Fruit fly (Drosophila melanogaster) whole organism, embryonic: Measurements from ENCODE around the gene comm.
A peak's percentile ranks its signal among the peaks of the same experiment; 100 is the strongest.

ENCODE experiments used
- Awh ChIP-seq: fragments of 200-800 bp; sonication (Bioruptor generic); IDR thresholded peaks from 2 replicates; pipeline ENCODE4, ENCODE4 v1.3.6; 2022; ENCODE audit warnings: missing biosample characterization, missing genetic modification characterization
- CG10543 ChIP-seq: fragments of 200-800 bp; sonication (Bioruptor generic); optimal IDR thresholded peaks from 3 replicates; lab custom pipeline; 2017; ENCODE audit warnings: missing biosample characterization, mild to moderate bottlenecking, missing genetic modification characterization, moderate library complexity
- CG12769 ChIP-seq: fragments of 200-800 bp; sonication (Bioruptor generic); optimal IDR thresholded peaks from 2 replicates; lab custom pipeline; 2019; ENCODE audit warnings: missing biosample characterization, mild to moderate bottlenecking, missing genetic modification characterization, moderate library complexity
- CG16815 ChIP-seq: fragments of 200-800 bp; sonication (Bioruptor generic); optimal IDR thresholded peaks from 3 replicates; lab custom pipeline; 2017; ENCODE audit warnings: missing biosample characterization, mild to moderate bottlenecking, missing genetic modification characterization
- CG2199 ChIP-seq: fragments of 200-800 bp; sonication (Bioruptor generic); IDR thresholded peaks from 3 replicates; pipeline ENCODE4 v1.3.6; 2022; ENCODE audit warnings: missing biosample characterization, missing genetic modification characterization
- CG4282 ChIP-seq: fragments of 200-800 bp; sonication (Bioruptor generic); optimal IDR thresholded peaks from 2 replicates; lab custom pipeline; 2016; ENCODE audit warnings: missing biosample characterization, missing genetic modification characterization
- CG5180 ChIP-seq: fragments of 200-800 bp; sonication (Bioruptor generic); optimal IDR thresholded peaks from 3 replicates; lab custom pipeline; 2017; ENCODE audit warnings: missing biosample characterization, missing genetic modification characterization, mild to moderate bottlenecking, moderate library complexity, missing genetic modification reagents
- CG6765 ChIP-seq: fragments of 200-800 bp; sonication (Bioruptor generic); optimal IDR thresholded peaks from 3 replicates; lab custom pipeline; 2017; ENCODE audit warnings: missing biosample characterization, mild to moderate bottlenecking, missing genetic modification characterization
- CG7745 ChIP-seq: fragments of 200-800 bp; sonication (Bioruptor generic); optimal IDR thresholded peaks from 2 replicates; lab custom pipeline; 2018; ENCODE audit warnings: missing biosample characterization, mild to moderate bottlenecking, missing genetic modification characterization, moderate library complexity
- D ChIP-seq, 2 experiments: fragments of 200-800 bp in 1 of 2; fragments of >200 bp in 1 of 2; sonication (Bioruptor generic) in 1 of 2; optimal IDR thresholded peaks; 2 replicates in 1 of 2; 3 replicates in 1 of 2; lab custom pipeline; 2017; ENCODE audit warnings: mild to moderate bottlenecking in 1 of 2, missing biosample characterization in 1 of 2, missing genetic modification characterization in 1 of 2, missing genetic modification reagents in 1 of 2
- D19A ChIP-seq: fragments of 200-800 bp; optimal IDR thresholded peaks from 3 replicates; lab custom pipeline; 2019; ENCODE audit warnings: missing biosample characterization, mild to moderate bottlenecking, missing genetic modification characterization, moderate library complexity
- Eip74EF ChIP-seq, 2 experiments: fragments of 200-800 bp in 1 of 2; fragments of >200 bp in 1 of 2; sonication (Bioruptor generic) in 1 of 2; optimal IDR thresholded peaks; 2 replicates each; lab custom pipeline; 2017 to 2019; ENCODE audit warnings: missing biosample characterization in 2 of 2, missing genetic modification characterization in 2 of 2, mild to moderate bottlenecking in 1 of 2, moderate library complexity in 1 of 2
- Hsf ChIP-seq: fragments of 200-800 bp; sonication (Bioruptor generic); optimal IDR thresholded peaks from 3 replicates; lab custom pipeline; 2016; ENCODE audit warnings: missing biosample characterization, missing genetic modification characterization
- MESR4 ChIP-seq: fragments of 200-800 bp; sonication (Bioruptor generic); optimal IDR thresholded peaks from 2 replicates; lab custom pipeline; 2018; ENCODE audit warnings: missing biosample characterization, mild to moderate bottlenecking, missing genetic modification characterization, moderate library complexity
- Optix ChIP-seq: fragments of 200-800 bp; sonication (Bioruptor generic); IDR thresholded peaks from 3 replicates; pipeline ENCODE4 v1.3.6; 2022; ENCODE audit warnings: missing biosample characterization, missing genetic modification characterization
- abd-A ChIP-seq: fragments of 200-800 bp; sonication (Bioruptor generic); optimal IDR thresholded peaks from 3 replicates; lab custom pipeline; 2019; ENCODE audit warnings: missing biosample characterization, mild to moderate bottlenecking, missing genetic modification characterization, moderate library complexity
- ac ChIP-seq: fragments of 200-800 bp; sonication (Bioruptor generic); optimal IDR thresholded peaks from 3 replicates; lab custom pipeline; 2017; ENCODE audit warnings: missing biosample characterization, mild to moderate bottlenecking, missing genetic modification characterization
- cad ChIP-seq: fragments of >200 bp; optimal IDR thresholded peaks from 2 replicates; lab custom pipeline; 2017; ENCODE audit warnings: missing biosample characterization, missing genetic modification characterization
- chinmo ChIP-seq: fragments of 200-800 bp; sonication (Bioruptor generic); IDR thresholded peaks from 4 replicates; pipeline ENCODE4 v1.3.6; 2022; ENCODE audit warnings: missing biosample characterization, missing genetic modification characterization; ENCODE audit not compliant: partially characterized antibody
- ci ChIP-seq: fragments of 200-800 bp; sonication (Bioruptor generic); IDR thresholded peaks from 3 replicates; pipeline ENCODE4 v1.3.6; 2022; ENCODE audit warnings: missing biosample characterization, missing genetic modification characterization
- crol ChIP-seq: fragments of 200-800 bp; sonication (Bioruptor generic); IDR thresholded peaks from 2 replicates; pipeline ENCODE4 v1.3.6; 2022; ENCODE audit warnings: missing biosample characterization, missing genetic modification characterization
- insv ChIP-seq, 2 experiments: fragments of 200-800 bp; sonication (Bioruptor generic); optimal IDR thresholded peaks; 3 replicates each; lab custom pipeline; 2016 to 2018; ENCODE audit warnings: missing biosample characterization in 2 of 2, missing genetic modification characterization in 2 of 2
- kni ChIP-seq: fragments of 200-800 bp; sonication (Bioruptor generic); optimal IDR thresholded peaks from 3 replicates; lab custom pipeline; 2017; ENCODE audit warnings: mild to moderate bottlenecking, missing biosample characterization, missing genetic modification reagents, missing genetic modification characterization
- oc ChIP-seq: fragments of 200-800 bp; sonication (Bioruptor generic); optimal IDR thresholded peaks from 2 replicates; lab custom pipeline; 2018; ENCODE audit warnings: missing biosample characterization, mild to moderate bottlenecking, missing genetic modification characterization, moderate library complexity
- p53 ChIP-seq: fragments of 200-800 bp; sonication (Bioruptor generic); optimal IDR thresholded peaks from 2 replicates; lab custom pipeline; 2016; ENCODE audit warnings: missing biosample characterization, missing genetic modification characterization
- phol ChIP-seq: fragments of 200-800 bp; sonication (Bioruptor generic); optimal IDR thresholded peaks from 3 replicates; lab custom pipeline; 2018; ENCODE audit warnings: missing biosample characterization, mild to moderate bottlenecking, missing genetic modification characterization, moderate library complexity
- prd ChIP-seq, 3 experiments: fragments of >200 bp in 2 of 3; fragments of 200-800 bp in 1 of 3; sonication (Bioruptor generic) in 1 of 3; optimal IDR thresholded peaks in 2 of 3; IDR thresholded peaks in 1 of 3; 2 replicates in 2 of 3; 3 replicates in 1 of 3; pipeline versions ENCODE4 v1.3.6 to Lab custom; 2017 to 2022; ENCODE audit warnings: missing biosample characterization in 1 of 3, missing genetic modification characterization in 1 of 3
- sd ChIP-seq: fragments of 200-800 bp; sonication (Bioruptor generic); optimal IDR thresholded peaks from 3 replicates; lab custom pipeline; 2018; ENCODE audit warnings: missing biosample characterization, mild to moderate bottlenecking, missing genetic modification characterization, moderate library complexity
- ssp ChIP-seq: fragments of 200-800 bp; sonication (Bioruptor generic); IDR thresholded peaks from 2 replicates; pipeline ENCODE4 v1.3.6; 2022; ENCODE audit warnings: missing biosample characterization, missing genetic modification characterization
- stwl ChIP-seq: fragments of 200-800 bp; sonication (Bioruptor generic); optimal IDR thresholded peaks from 3 replicates; lab custom pipeline; 2018; ENCODE audit warnings: missing biosample characterization, mild to moderate bottlenecking, missing genetic modification characterization, moderate library complexity
- tll ChIP-seq, 2 experiments: fragments of 200-800 bp in 1 of 2; fragments of >200 bp in 1 of 2; sonication (Bioruptor generic) in 1 of 2; optimal IDR thresholded peaks; 2 replicates each; lab custom pipeline; 2017 to 2019; ENCODE audit warnings: missing biosample characterization in 2 of 2, missing genetic modification characterization in 2 of 2, mild to moderate bottlenecking in 1 of 2, moderate library complexity in 1 of 2
- trh ChIP-seq: fragments of 200-800 bp; sonication (Bioruptor generic); optimal IDR thresholded peaks from 2 replicates; lab custom pipeline; 2016; ENCODE audit warnings: missing biosample characterization, missing genetic modification characterization
- twi ChIP-seq: fragments of 200-800 bp; optimal IDR thresholded peaks from 2 replicates; lab custom pipeline; 2019; ENCODE audit warnings: missing biosample characterization, mild to moderate bottlenecking, missing genetic modification characterization, moderate library complexity
- vvl ChIP-seq: fragments of 200-800 bp; sonication (Bioruptor generic); IDR thresholded peaks from 2 replicates; pipeline ENCODE4 v1.3.6; 2022; ENCODE audit warnings: missing biosample characterization, missing genetic modification characterization
- zen ChIP-seq: fragments of 200-800 bp; sonication (Bioruptor generic); optimal IDR thresholded peaks from 3 replicates; lab custom pipeline; 2018; ENCODE audit warnings: missing biosample characterization, mild to moderate bottlenecking, missing genetic modification characterization, moderate library complexity

The comm gene

DNA sequence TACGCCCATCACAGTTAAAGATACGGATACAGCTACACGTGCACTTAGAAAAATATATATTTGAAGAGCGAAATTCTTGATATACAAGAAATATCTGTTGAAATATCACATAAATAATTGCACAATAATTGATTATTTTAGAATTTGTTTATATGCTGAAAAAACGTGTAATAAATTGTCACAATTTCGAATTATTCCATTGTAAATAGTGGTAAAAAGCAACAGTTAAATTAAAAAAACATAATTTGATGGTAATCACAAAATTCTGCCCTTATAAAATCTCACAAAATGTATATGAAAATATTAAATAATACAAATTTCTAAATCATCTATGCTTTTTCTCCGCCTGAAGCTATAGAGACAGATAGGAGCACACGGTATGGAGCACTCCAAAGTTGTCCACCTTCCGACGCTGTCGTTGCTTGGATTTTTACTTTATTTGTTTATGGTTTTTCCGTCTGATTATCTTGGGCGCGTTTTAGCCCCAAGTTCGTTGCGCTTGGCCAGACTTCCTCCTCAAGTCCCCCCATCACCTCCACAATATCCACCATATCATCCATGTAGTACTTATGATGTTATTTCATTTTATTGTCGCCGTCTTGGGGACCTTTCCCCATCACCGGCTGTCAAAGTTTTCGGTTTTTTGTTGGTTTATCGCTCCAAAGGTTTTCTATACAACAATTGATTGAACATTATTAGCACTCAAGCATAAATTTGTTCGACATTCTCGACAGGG, 23.8 kb downstream of the comm start (continued):
- TF ChIP-seq CG5180 (GFP tag; lab: Kevin White, UChicago) (peak; percentile 30), ac (GFP tag; lab: Kevin White, UChicago) (no peak), CG16815 (GFP tag; lab: Kevin White, UChicago) (peak; percentile 35), D19A (peak; percentile 69), Eip74EF (GFP tag; optimal IDR thresholded peaks at IDR 0.05; lab: Kevin White, UChicago) (peak in 1 of 2 experiments; percentile 69), ssp (GFP tag; lab: Robert Waterston, UW) (peak; percentile 32; the same call in 1 of the 2 replicates), sd (tag; lab: Kevin White, UChicago) (peak; percentile 7), trh (GFP tag; lab: Kevin White, UChicago) (peak; percentile 8)

DNA sequence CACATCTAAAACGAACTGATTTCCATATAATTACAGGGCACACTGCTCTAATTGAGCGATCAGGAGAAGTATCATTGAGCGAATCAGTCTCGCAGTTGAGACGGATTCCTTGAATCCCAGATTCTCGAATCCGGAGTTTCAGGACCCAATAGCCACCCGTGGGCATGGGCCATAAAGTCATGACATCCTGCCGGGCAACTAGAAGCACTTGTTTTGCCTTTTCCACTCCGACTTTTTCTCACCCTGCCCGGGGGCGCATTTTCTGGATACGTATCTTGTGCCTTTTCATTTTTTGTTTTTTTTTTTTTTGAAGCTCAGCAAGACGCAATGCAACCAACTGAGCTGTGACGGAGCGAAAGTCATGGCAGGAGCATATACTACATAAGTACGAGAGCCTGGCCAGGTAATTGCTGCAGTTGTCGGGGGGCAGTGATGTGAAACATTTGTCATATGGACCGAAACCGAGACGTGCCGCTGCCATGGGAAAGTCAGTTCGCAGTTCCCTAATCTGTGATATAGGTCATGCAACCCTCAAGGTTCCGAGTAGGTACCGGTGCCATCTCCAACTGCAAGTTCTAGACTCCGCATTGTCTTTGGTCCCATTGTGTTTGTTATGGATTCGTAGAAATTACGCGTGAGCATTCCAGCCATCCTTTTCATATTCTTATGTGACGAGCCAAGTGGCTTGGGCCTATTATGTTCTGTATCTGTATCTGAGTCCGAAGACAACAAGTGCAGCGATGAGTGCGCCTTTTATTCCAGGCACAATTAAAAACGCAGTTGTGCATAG, 24.7 kb downstream of the comm start:
- TF ChIP-seq CG2199 (GFP tag; lab: Robert Waterston, UW), result peak; percentile 17; the same call in 1 of the 3 replicates
- TF ChIP-seq zen (tag; lab: Kevin White, UChicago), result peak; percentile 88
- no peak for TF ChIP-seq CG12769
- TF ChIP-seq twi (tag; lab: Kevin White, UChicago), result peak; percentile 80
- peak; percentile 93 for TF ChIP-seq D (optimal IDR thresholded peaks at IDR 0.05; lab: Kevin White, UChicago)
- TF ChIP-seq D (GFP tag; optimal IDR thresholded peaks at IDR 0.05; lab: Kevin White, UChicago), result no peak
- no peak for TF ChIP-seq CG6765 (GFP tag; lab: Kevin White, UChicago)
- peak; percentile 1 for TF ChIP-seq D19A
- no peak for TF ChIP-seq phol (tag; lab: Kevin White, UChicago)
- TF ChIP-seq Optix, result no peak
- TF ChIP-seq insv (GFP tag; optimal IDR thresholded peaks at IDR 0.05; lab: Kevin White, UChicago), result peak in 1 of 2 experiments; percentile 14
- TF ChIP-seq cad, result peak; percentile 90
- 0 out of 3 replicates have a peak, but pooled peaks have one; percentile 23 for TF ChIP-seq ci (GFP tag; lab: Robert Waterston, UW)
- TF ChIP-seq prd (optimal IDR thresholded peaks at IDR 0.05; lab: Kevin White, UChicago), result no peak
- TF ChIP-seq prd (GFP tag; IDR thresholded peaks at IDR 0.05; lab: Robert Waterston, UW), result peak; percentile 19; the same call in 1 of the 3 replicates
- TF ChIP-seq CG4282 (GFP tag; lab: Kevin White, UChicago), result no peak
- no peak for TF ChIP-seq Hsf (GFP tag; lab: Kevin White, UChicago)
- peak in 1 of 2 experiments; percentile 46 for TF ChIP-seq tll (GFP tag; optimal IDR thresholded peaks at IDR 0.05; lab: Kevin White, UChicago)
- no peak for TF ChIP-seq stwl

DNA sequence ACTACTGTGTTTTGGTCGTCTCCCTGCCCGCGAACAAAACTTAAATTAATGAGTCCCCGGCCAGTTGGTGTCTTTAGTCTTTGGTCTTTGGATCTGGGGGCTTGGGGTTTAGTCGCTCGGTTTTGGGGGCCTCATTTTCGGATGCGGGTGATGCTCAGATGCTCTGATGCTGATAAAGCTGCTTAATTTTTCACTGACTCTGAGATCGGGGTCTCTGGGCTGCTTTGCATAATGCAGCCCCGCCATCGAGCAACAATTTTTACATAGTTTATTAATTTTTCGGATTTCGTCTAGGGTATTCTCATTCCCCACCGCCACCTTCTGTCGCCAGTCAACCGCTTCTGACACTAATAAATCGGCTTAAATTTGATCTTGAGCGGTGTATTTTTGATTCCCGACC, 26.0 kb downstream of the comm start:
- peak; percentile 28; the same call in 1 of the 2 replicates for TF ChIP-seq crol (GFP tag; lab: Robert Waterston, UW)
- TF ChIP-seq Awh (GFP tag; lab: Robert Waterston, UW), result peak; percentile 60; the same call in 1 of the 2 replicates
- TF ChIP-seq CG10543 (GFP tag; lab: Kevin White, UChicago), result no peak
- no peak for TF ChIP-seq p53
- TF ChIP-seq MESR4, result no peak
- TF ChIP-seq CG7745 (tag; lab: Kevin White, UChicago), result peak; percentile 86
- peak; percentile 1 for TF ChIP-seq CG12769
- peak; percentile 18 for TF ChIP-seq kni (GFP tag; lab: Kevin White, UChicago)
- peak; percentile 19 for TF ChIP-seq abd-A (tag; lab: Kevin White, UChicago)
- peak; percentile 94 for TF ChIP-seq oc (tag; lab: Kevin White, UChicago)
- TF ChIP-seq vvl (GFP tag; lab: Robert Waterston, UW), result peak; percentile 66
- 0 out of 4 replicates have a peak, but pooled peaks have one; percentile 51 for TF ChIP-seq chinmo (GFP tag; lab: Robert Waterston, UW)
